Worm (Caenorhabditis elegans) whole organism, midembryonic: Measurements from ENCODE around the gene rml-3.

Experiments
- T22C8.4 ChIP-seq: fragments of 200-800 bp; sonication (Bioruptor generic); IDR thresholded peaks from 2 replicates; pipeline ENCODE4 v1.3.6; 2022; ENCODE audit warnings: missing genetic modification characterization, missing compliant biosample characterization
- cog-1 ChIP-seq: sonication (generic microtip); optimal IDR thresholded peaks from 2 replicates; lab custom pipeline; 2016; ENCODE audit warnings: missing genetic modification characterization, missing compliant biosample characterization
- flt-1 ChIP-seq: fragments of 200-800 bp; sonication (Bioruptor generic); IDR thresholded peaks from 2 replicates; pipeline ENCODE4 v1.3.6; 2022; ENCODE audit warnings: missing genetic modification characterization, missing compliant biosample characterization
- klf-2 ChIP-seq: fragments of 200-800 bp; sonication (Bioruptor generic); conservative IDR thresholded peaks from 2 replicates; pipeline ENCODE4 v1.3.6; 2022; ENCODE audit warnings: missing genetic modification reagents, missing genetic modification characterization, missing compliant biosample characterization
- med-1 ChIP-seq: sonication (generic microtip); optimal IDR thresholded peaks from 2 replicates; lab custom pipeline; 2017; ENCODE audit warnings: missing genetic modification characterization, mild to moderate bottlenecking, missing compliant biosample characterization, antibody characterized with exemption, missing genetic modification reagents; ENCODE audit not compliant: insufficient read depth
- ref-1 ChIP-seq: fragments of 200-800 bp; sonication (Bioruptor generic); conservative IDR thresholded peaks from 2 replicates; pipeline ENCODE4 v1.3.6; 2022; ENCODE audit warnings: missing genetic modification reagents, missing genetic modification characterization, missing compliant biosample characterization
- tab-1 ChIP-seq: fragments of 200-800 bp; sonication (Bioruptor generic); IDR thresholded peaks from 2 replicates; pipeline ENCODE4 v1.3.6; 2022; ENCODE audit warnings: missing genetic modification characterization, missing compliant biosample characterization
- ztf-23 ChIP-seq: fragments of 200-800 bp; sonication (Bioruptor generic); IDR thresholded peaks from 2 replicates; pipeline ENCODE4 v1.3.6; 2022; ENCODE audit warnings: missing genetic modification reagents, missing genetic modification characterization, missing compliant biosample characterization
- ztf-29 ChIP-seq: fragments of 200-800 bp; sonication (Bioruptor generic); IDR thresholded peaks from 2 replicates; pipeline ENCODE4 v1.3.6; 2022; ENCODE audit warnings: missing genetic modification reagents, missing genetic modification characterization, missing compliant biosample characterization

ce11 chrX:6252752-6253151 is 13.9 kb upstream of the rml-3 start:
- TF ChIP-seq cog-1 (tag; lab: Kevin White, UChicago) (no peak), flt-1 (GFP tag; lab: Robert Waterston, UW) (no peak), ztf-29 (GFP tag; lab: Robert Waterston, UW) (no peak), tab-1 (GFP tag; lab: Robert Waterston, UW) (no peak), T22C8.4 (GFP tag; lab: Robert Waterston, UW) (no peak), klf-2 (no peak), ztf-23 (GFP tag; lab: Robert Waterston, UW) (no peak), med-1 (GFP tag; lab: Kevin White, UChicago) (no peak), ref-1 (GFP tag; lab: Robert Waterston, UW) (no peak)
